Worm (Caenorhabditis elegans): Measurements from ENCODE around the gene nphp-2.

ce11 chrV:1870515-1870940, 25.1 kb upstream of the nphp-2 start:
- TF ChIP-seq zag-1 (tag; optimal IDR thresholded peaks at IDR 0.05) = no peak
- no peak for TF ChIP-seq R02D3.7 (tag; optimal IDR thresholded peaks at IDR 0.05)
- no peak for TF ChIP-seq nhr-10 (tag; optimal IDR thresholded peaks at IDR 0.05)
- TF ChIP-seq ceh-20 (GFP tag; IDR thresholded peaks at IDR 0.05) = no peak
- no peak for TF ChIP-seq unc-62 (GFP tag; optimal IDR thresholded peaks at IDR 0.05 in 1 of 2)
- TF ChIP-seq unc-62 (tag; optimal IDR thresholded peaks at IDR 0.05) = no peak
- TF ChIP-seq spr-3 (GFP tag; optimal IDR thresholded peaks at IDR 0.05) = no peak
- no peak for TF ChIP-seq ceh-62 (tag; optimal IDR thresholded peaks at IDR 0.05)
- TF ChIP-seq pha-4 (GFP tag; IDR thresholded peaks at IDR 0.05) = no peak
- no peak for TF ChIP-seq pha-4 (tag; optimal IDR thresholded peaks at IDR 0.05)
- TF ChIP-seq unc-39 (tag; optimal IDR thresholded peaks at IDR 0.05) = no peak
